Fruit fly (Drosophila melanogaster) whole organism: Measurements from ENCODE around the gene CG6923.

Experiments
- CG8478 ChIP-seq: fragments of >200 bp; optimal IDR thresholded peaks from 2 replicates; lab custom pipeline; 2018; ENCODE audit warnings: inconsistent platforms
- Dll ChIP-seq: fragments of >200 bp; optimal IDR thresholded peaks from 2 replicates; lab custom pipeline; 2017
- EcR ChIP-seq, 2 experiments: fragments of >200 bp; optimal IDR thresholded peaks; 2 replicates each; lab custom pipeline; 2017; ENCODE audit warnings: missing biosample characterization in 2 of 2, missing genetic modification characterization in 2 of 2, missing genetic modification reagents in 2 of 2
- pan ChIP-seq: fragments of >200 bp; optimal IDR thresholded peaks from 2 replicates; lab custom pipeline; 2017
- psq ChIP-seq: fragments of >200 bp; optimal IDR thresholded peaks from 2 replicates; lab custom pipeline; 2017
- usp ChIP-seq: fragments of >200 bp; optimal IDR thresholded peaks from 2 replicates; lab custom pipeline; 2017; ENCODE audit warnings: missing biosample characterization, missing genetic modification characterization, mixed read lengths

Gene CG6923

DNA sequence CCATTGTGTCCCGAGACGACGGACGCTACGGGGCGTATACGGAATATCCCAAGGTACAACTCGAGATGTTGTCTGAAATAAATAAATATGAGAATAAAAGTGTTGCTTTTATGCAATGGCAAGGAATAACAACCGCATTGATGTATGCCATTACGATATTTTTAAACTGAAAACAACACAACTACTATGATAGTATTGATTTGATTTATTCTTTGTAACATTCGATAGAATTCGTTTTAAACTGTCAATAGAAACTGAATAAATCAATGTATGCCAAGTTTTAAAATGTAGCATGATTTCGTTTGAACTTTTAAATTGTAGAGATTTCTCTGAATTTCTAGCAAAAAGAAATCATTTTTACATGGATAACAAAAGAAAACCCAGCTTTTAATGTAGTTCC, 53.6 kb downstream of the CG6923 start, which contains the start of gene CG14717:
CG14717 (plus strand) TSS at position 301 of the 400 bp plus-strand sequence.
- no peak for TF ChIP-seq Dll (lab: Kevin White, UChicago)
- no peak for TF ChIP-seq usp
- TF ChIP-seq psq, result no peak
- TF ChIP-seq CG8478 (lab: Kevin White, UChicago), result no peak
- TF ChIP-seq EcR (GFP tag; optimal IDR thresholded peaks at IDR 0.05; lab: Kevin White, UChicago), result no peak
- no peak for TF ChIP-seq pan

DNA sequence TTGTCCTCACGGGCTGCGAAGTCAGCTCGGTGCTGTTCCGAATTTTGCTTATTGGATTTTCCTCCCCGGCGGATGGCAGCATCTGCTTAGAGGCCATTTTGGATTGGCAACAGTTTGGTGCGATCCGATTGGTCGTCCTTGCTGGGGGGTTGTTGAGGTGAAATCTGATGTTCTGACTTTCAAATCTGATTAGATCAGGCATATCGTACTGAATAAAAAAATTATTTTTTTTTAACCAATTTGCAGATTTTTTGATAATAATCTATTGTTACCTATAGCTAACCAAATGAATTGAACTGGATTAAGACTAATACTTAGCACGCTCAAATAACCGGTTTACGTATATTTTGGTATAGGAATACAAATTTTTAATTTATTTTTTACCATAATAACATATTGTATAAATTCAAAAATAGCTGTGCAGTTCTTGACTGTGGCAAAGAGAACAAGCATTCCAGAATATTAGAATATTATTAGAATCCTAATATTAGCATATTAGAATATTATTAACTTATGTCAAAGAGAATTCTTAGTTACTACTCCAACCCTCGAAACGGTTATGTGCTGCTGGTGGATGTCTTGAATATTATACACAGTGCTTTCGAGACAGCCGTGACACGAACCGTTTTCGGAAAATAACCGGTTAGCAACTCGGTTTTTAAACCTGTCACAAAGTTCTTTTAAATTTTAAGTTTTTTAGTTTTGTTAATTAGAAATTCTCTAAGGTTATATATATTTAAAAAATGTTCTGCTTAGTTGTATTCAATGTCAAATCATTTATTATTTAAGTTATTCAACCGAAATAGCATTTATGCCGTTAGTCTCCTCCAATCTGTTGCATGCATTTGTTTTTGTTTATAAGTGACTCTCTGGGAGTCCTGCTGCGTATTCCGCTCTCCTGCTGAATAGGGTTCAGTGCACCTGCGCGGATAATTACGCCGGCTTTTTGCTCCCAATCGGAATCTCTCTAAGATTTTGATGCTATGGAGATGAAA, 55.2 kb downstream of the CG6923 start, which contains the start of gene Fer3:
Fer3 (minus strand) TSS at position 1 of the 995 bp plus-strand sequence.
- TF ChIP-seq Dll (lab: Kevin White, UChicago) (no peak), EcR (GFP tag; optimal IDR thresholded peaks at IDR 0.05; lab: Kevin White, UChicago) (no peak)
